Fruit fly (Drosophila melanogaster) whole organism, prepupa: ENCODE measurements around the gene CG33307.

Experiments
- Blimp-1 ChIP-seq: fragments of 200-800 bp; sonication (Bioruptor generic); optimal IDR thresholded peaks from 3 replicates; lab custom pipeline; 2017; ENCODE audit warnings: missing biosample characterization, missing genetic modification characterization, mild to moderate bottlenecking, moderate library complexity, missing genetic modification reagents
- CG10631 ChIP-seq: fragments of 200-800 bp; sonication (Bioruptor generic); optimal IDR thresholded peaks from 2 replicates; lab custom pipeline; 2016; ENCODE audit warnings: missing biosample characterization, missing genetic modification characterization
- CG11762 ChIP-seq: fragments of 200-800 bp; sonication (Bioruptor generic); optimal IDR thresholded peaks from 3 replicates; lab custom pipeline; 2016; ENCODE audit warnings: missing biosample characterization, missing genetic modification characterization; ENCODE audit not compliant: insufficient read depth
- CG15336 ChIP-seq: fragments of 200-800 bp; sonication (Bioruptor generic); IDR thresholded peaks from 2 replicates; pipeline ENCODE4 v1.3.6; 2022; ENCODE audit warnings: missing biosample characterization, missing genetic modification characterization
- CG3032 ChIP-seq: fragments of 200-800 bp; optimal IDR thresholded peaks from 2 replicates; lab custom pipeline; 2019; ENCODE audit warnings: missing biosample characterization, mild to moderate bottlenecking, missing genetic modification characterization, moderate library complexity
- CG3919 ChIP-seq: fragments of 200-800 bp; sonication (Bioruptor generic); optimal IDR thresholded peaks from 3 replicates; lab custom pipeline; 2016; ENCODE audit warnings: missing biosample characterization, missing genetic modification characterization
- CG6163 ChIP-seq: fragments of 200-800 bp; sonication (Bioruptor generic); IDR thresholded peaks from 3 replicates; pipeline ENCODE4 v1.3.6; 2022; ENCODE audit warnings: missing biosample characterization, missing genetic modification characterization
- CG6792 ChIP-seq: fragments of 200-800 bp; sonication (Bioruptor generic); optimal IDR thresholded peaks from 3 replicates; lab custom pipeline; 2016; ENCODE audit warnings: missing biosample characterization, missing genetic modification characterization
- CG6808 ChIP-seq: fragments of 200-800 bp; sonication (Bioruptor generic); optimal IDR thresholded peaks from 3 replicates; lab custom pipeline; 2017; ENCODE audit warnings: missing biosample characterization, missing genetic modification characterization, mild to moderate bottlenecking, moderate library complexity, missing genetic modification reagents
- CG6854 ChIP-seq: fragments of 200-800 bp; sonication (Bioruptor generic); optimal IDR thresholded peaks from 2 replicates; lab custom pipeline; 2017; ENCODE audit warnings: missing biosample characterization, mild to moderate bottlenecking, missing genetic modification characterization
- CG8119 ChIP-seq: fragments of 200-800 bp; sonication (Bioruptor generic); IDR thresholded peaks from 3 replicates; pipeline ENCODE4 v1.3.6; 2022; ENCODE audit warnings: missing biosample characterization, missing genetic modification characterization
- Eip75B ChIP-seq: fragments of 200-800 bp; sonication (Bioruptor generic); optimal IDR thresholded peaks from 3 replicates; lab custom pipeline; 2016; ENCODE audit warnings: missing biosample characterization, missing genetic modification characterization
- Eip78C ChIP-seq: fragments of 200-800 bp; sonication (Bioruptor generic); peaks from one replicate; lab custom pipeline; 2016; ENCODE audit warnings: missing biosample characterization, missing genetic modification characterization
- Hr38 ChIP-seq: sonication (Bioruptor generic); optimal IDR thresholded peaks from 2 replicates; lab custom pipeline; 2016; ENCODE audit warnings: missing biosample characterization, missing genetic modification characterization
- Hr4 ChIP-seq: fragments of 200-800 bp; sonication (Bioruptor generic); optimal IDR thresholded peaks from 3 replicates; lab custom pipeline; 2016; ENCODE audit warnings: missing biosample characterization, missing genetic modification characterization
- Lpt ChIP-seq: fragments of 200-800 bp; sonication (Bioruptor generic); optimal IDR thresholded peaks from 3 replicates; lab custom pipeline; 2016; ENCODE audit warnings: missing biosample characterization, missing genetic modification characterization
- Met ChIP-seq: fragments of 200-800 bp; sonication (Bioruptor generic); optimal IDR thresholded peaks from 3 replicates; lab custom pipeline; 2016; ENCODE audit warnings: missing biosample characterization, missing genetic modification characterization
- OdsH ChIP-seq: fragments of 200-800 bp; sonication (Bioruptor generic); optimal IDR thresholded peaks from 3 replicates; lab custom pipeline; 2016; ENCODE audit warnings: missing biosample characterization, missing genetic modification characterization
- Smox ChIP-seq: fragments of 200-800 bp; sonication (Bioruptor generic); optimal IDR thresholded peaks from 3 replicates; lab custom pipeline; 2016; ENCODE audit warnings: missing biosample characterization, missing genetic modification characterization
- Sox14 ChIP-seq: fragments of 200-800 bp; sonication (Bioruptor generic); optimal IDR thresholded peaks from 3 replicates; lab custom pipeline; 2016; ENCODE audit warnings: missing biosample characterization, missing genetic modification characterization
- achi ChIP-seq: fragments of 200-800 bp; sonication (Bioruptor generic); optimal IDR thresholded peaks from 3 replicates; lab custom pipeline; 2016; ENCODE audit warnings: missing biosample characterization, missing genetic modification characterization
- acj6 ChIP-seq: fragments of 200-800 bp; sonication (Bioruptor generic); optimal IDR thresholded peaks from 3 replicates; lab custom pipeline; 2016; ENCODE audit warnings: missing biosample characterization, missing genetic modification characterization
- cyc ChIP-seq: fragments of 200-800 bp; sonication (Bioruptor generic); optimal IDR thresholded peaks from 3 replicates; lab custom pipeline; 2016; ENCODE audit warnings: missing biosample characterization, missing genetic modification characterization
- dac ChIP-seq: fragments of 200-800 bp; sonication (Bioruptor generic); optimal IDR thresholded peaks from 2 replicates; lab custom pipeline; 2017; ENCODE audit warnings: missing biosample characterization, mild to moderate bottlenecking, missing genetic modification characterization
- dsx ChIP-seq: fragments of 200-800 bp; optimal IDR thresholded peaks from 3 replicates; lab custom pipeline; 2019; ENCODE audit warnings: missing biosample characterization, mild to moderate bottlenecking, missing genetic modification characterization, moderate library complexity; ENCODE audit not compliant: poor library complexity, severe bottlenecking
- eg ChIP-seq: fragments of 200-800 bp; sonication (Bioruptor generic); IDR thresholded peaks from 3 replicates; pipeline ENCODE4 v1.3.6; 2022; ENCODE audit warnings: missing biosample characterization, missing genetic modification characterization
- esn ChIP-seq: fragments of 200-800 bp; sonication (Bioruptor generic); optimal IDR thresholded peaks from 2 replicates; lab custom pipeline; 2016; ENCODE audit warnings: missing biosample characterization, mild to moderate bottlenecking, missing genetic modification characterization, moderate library complexity
- fd59A ChIP-seq: fragments of 200-800 bp; sonication (Bioruptor generic); optimal IDR thresholded peaks from 2 replicates; lab custom pipeline; 2017; ENCODE audit warnings: missing biosample characterization, mild to moderate bottlenecking, missing genetic modification characterization, missing genetic modification reagents
- ss ChIP-seq, 2 experiments: fragments of 200-800 bp; sonication (Bioruptor generic); optimal IDR thresholded peaks; 2 replicates in 1 of 2; 3 replicates in 1 of 2; lab custom pipeline; 2017 to 2018; ENCODE audit warnings: mild to moderate bottlenecking in 2 of 2, missing biosample characterization in 2 of 2, missing genetic modification characterization in 2 of 2, moderate library complexity in 1 of 2
- svp ChIP-seq: fragments of 200-800 bp; sonication (Bioruptor generic); peaks from one replicate; lab custom pipeline; 2016; ENCODE audit warnings: missing biosample characterization, missing genetic modification characterization
- topi ChIP-seq: fragments of 200-800 bp; sonication (Bioruptor generic); optimal IDR thresholded peaks from 3 replicates; lab custom pipeline; 2016; ENCODE audit warnings: missing biosample characterization, missing genetic modification characterization
- vri ChIP-seq: fragments of 200-800 bp; sonication (Bioruptor generic); optimal IDR thresholded peaks from 3 replicates; lab custom pipeline; 2016; ENCODE audit warnings: missing biosample characterization, mild to moderate bottlenecking, missing genetic modification characterization

CG33307 gene

dm6 chr2L:13878801-13879200 lies 37.5 kb upstream of the CG33307 start (continued):
- TF ChIP-seq CG3919 (GFP tag; lab: Kevin White, UChicago) = peak; percentile 35
- peak; percentile 44 for TF ChIP-seq svp (GFP tag; lab: Kevin White, UChicago)
- no peak for TF ChIP-seq CG3032 (tag; lab: Kevin White, UChicago)
- no peak for TF ChIP-seq Sox14 (GFP tag; lab: Kevin White, UChicago)
- peak; percentile 64; the same call in 2 of the 3 replicates for TF ChIP-seq eg (GFP tag; lab: Robert Waterston, UW)
- TF ChIP-seq ss (GFP tag; optimal IDR thresholded peaks at IDR 0.05; lab: Kevin White, UChicago) = peak; percentile 12 to 25
- TF ChIP-seq Met (GFP tag; lab: Kevin White, UChicago) = no peak
- TF ChIP-seq dac (GFP tag; lab: Kevin White, UChicago) = no peak
- peak; percentile 39 for TF ChIP-seq dsx (GFP tag; lab: Kevin White, UChicago)
- no peak for TF ChIP-seq topi (GFP tag; lab: Kevin White, UChicago)

dm6 chr2L:13877934-13878580 lies 36.7 kb upstream of the CG33307 start:
- TF ChIP-seq CG6163 (GFP tag; lab: Robert Waterston, UW) (no peak), vri (GFP tag; lab: Kevin White, UChicago) (peak; percentile 3), Eip78C (GFP tag; lab: Kevin White, UChicago) (peak; percentile 81)

dm6 chr2L:13876698-13877097 lies 35.4 kb upstream of the CG33307 start:
- TF ChIP-seq Hr38 (GFP tag; lab: Kevin White, UChicago) (no peak), cyc (no peak), esn (GFP tag; lab: Kevin White, UChicago) (peak; percentile 4), CG8119 (GFP tag; lab: Robert Waterston, UW) (no peak), OdsH (GFP tag; lab: Kevin White, UChicago) (peak; percentile 3), svp (GFP tag; lab: Kevin White, UChicago) (no peak), CG10631 (GFP tag; lab: Kevin White, UChicago) (no peak), Hr4 (GFP tag; lab: Kevin White, UChicago) (no peak), dac (GFP tag; lab: Kevin White, UChicago) (no peak), CG15336 (GFP tag; lab: Robert Waterston, UW) (no peak), Eip78C (GFP tag; lab: Kevin White, UChicago) (peak; percentile 46), achi (no peak), Eip75B (GFP tag; lab: Kevin White, UChicago) (no peak), CG6808 (GFP tag; lab: Kevin White, UChicago) (no peak), CG11762 (GFP tag; lab: Kevin White, UChicago) (no peak)

DNA sequence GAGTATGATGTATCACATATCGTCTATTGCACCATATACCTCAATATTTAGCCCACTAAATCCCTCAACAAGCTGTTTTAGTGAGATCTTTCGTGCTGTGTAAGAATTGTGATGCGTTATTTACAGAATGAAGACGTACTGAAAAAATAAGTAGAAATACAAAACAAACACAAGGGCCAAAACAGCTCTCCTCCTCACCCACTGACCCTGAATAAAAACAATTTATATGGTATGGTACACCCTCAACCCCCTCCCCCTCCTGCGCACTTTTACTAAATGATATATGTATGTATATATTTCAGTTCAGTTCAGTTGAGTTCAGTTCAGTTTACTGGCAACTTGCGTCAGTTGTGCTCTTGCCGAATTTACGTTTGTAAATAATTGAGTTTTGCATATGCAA lies 31.8 kb upstream of the CG33307 start:
- TF ChIP-seq CG3919 (GFP tag; lab: Kevin White, UChicago) = no peak
- TF ChIP-seq, all 60 proteins: peak for 0

- TF ChIP-seq CG6792 (GFP tag; lab: Kevin White, UChicago) = no peak
- no peak for TF ChIP-seq Blimp-1 (GFP tag; lab: Kevin White, UChicago)
- peak in 1 of 2 experiments; percentile 67 for TF ChIP-seq ss (GFP tag; optimal IDR thresholded peaks at IDR 0.05; lab: Kevin White, UChicago)
Measured at dm6 chr2L:13869400-13869799, 28.1 kb upstream of the CG33307 start.

DNA sequence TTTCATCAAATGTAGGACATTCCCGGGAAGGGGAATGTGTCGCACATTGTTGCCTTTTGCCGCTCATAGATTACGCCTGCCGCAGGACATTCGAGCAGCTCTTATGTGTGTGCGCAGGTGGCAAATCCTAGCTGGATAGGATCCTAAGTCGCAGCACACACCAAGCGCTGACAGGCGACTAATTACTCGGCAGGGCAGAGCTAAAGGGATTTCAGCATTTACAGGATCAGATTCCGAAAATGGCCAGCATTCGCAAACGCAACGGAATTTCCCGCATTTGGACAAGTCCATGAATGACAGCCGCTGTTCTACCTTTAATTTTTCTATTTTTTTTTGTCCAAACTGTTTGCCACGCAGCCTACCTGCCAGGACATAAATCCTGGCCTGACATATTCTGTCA lies 26.3 kb upstream of the CG33307 start:
- TF ChIP-seq OdsH (GFP tag; lab: Kevin White, UChicago) (no peak), Lpt (GFP tag; lab: Kevin White, UChicago) (no peak), CG15336 (GFP tag; lab: Robert Waterston, UW) (no peak), cyc (no peak), CG6163 (GFP tag; lab: Robert Waterston, UW) (no peak), svp (GFP tag; lab: Kevin White, UChicago) (no peak), topi (GFP tag; lab: Kevin White, UChicago) (no peak), fd59A (no peak), acj6 (GFP tag; lab: Kevin White, UChicago) (no peak), Smox (no peak), CG6854 (GFP tag; lab: Kevin White, UChicago) (no peak), CG6792 (GFP tag; lab: Kevin White, UChicago) (no peak), dsx (GFP tag; lab: Kevin White, UChicago) (no peak), Blimp-1 (GFP tag; lab: Kevin White, UChicago) (no peak), Hr4 (GFP tag; lab: Kevin White, UChicago) (no peak)
